Worm (Caenorhabditis elegans): ENCODE measurements around the gene fbxb-77.
"Not testable (repeated sequence)": the region's sequence is repeated elsewhere in the genome, so short reads cannot be mapped to it uniquely, and the experiment has no call there.

Gene fbxb-77

DNA sequence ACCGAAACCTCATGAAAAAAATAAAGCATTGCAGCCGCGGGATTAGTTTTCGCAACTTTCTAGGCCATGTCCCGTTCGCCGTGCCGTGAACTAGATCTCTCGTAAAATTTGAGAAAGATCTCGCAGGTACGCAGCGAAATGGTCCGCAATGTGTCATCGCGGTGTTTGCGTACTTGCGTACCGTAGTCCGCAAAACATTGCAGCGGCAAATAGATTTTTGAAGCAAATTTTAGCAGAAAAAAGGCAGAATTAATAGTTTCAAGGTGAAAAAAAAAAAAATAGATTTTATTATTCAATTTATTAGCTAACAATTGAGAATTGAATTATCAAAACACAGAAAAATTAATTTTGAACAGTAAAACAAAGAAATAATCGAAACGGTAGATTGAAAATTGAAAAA is 28.0 kb downstream of the fbxb-77 start:
- TF ChIP-seq lsy-2 (tag; optimal IDR thresholded peaks at IDR 0.05) (peak; percentile 97 to 98), ZK546.5 (tag; optimal IDR thresholded peaks at IDR 0.05) (peak; percentile 80), sma-3 (GFP tag; optimal IDR thresholded peaks at IDR 0.05) (peak; percentile 95), R02D3.7 (tag; optimal IDR thresholded peaks at IDR 0.05) (peak; percentile 34), Y55F3AM.14 (GFP tag; optimal IDR thresholded peaks at IDR 0.05) (peak; percentile 91), nhr-129 (tag; optimal IDR thresholded peaks at IDR 0.05) (peak; percentile 13), ceh-82 (tag; optimal IDR thresholded peaks at IDR 0.05) (peak; percentile 4), C34F6.9 (tag; optimal IDR thresholded peaks at IDR 0.05) (peak; percentile 62), gmeb-1 (tag; optimal IDR thresholded peaks at IDR 0.05) (peak; percentile 65), mab-5 (tag; optimal IDR thresholded peaks at IDR 0.05) (peak; percentile 68), F13H6.1 (tag; optimal IDR thresholded peaks at IDR 0.05) (peak; percentile 90), sma-9 (GFP tag; optimal IDR thresholded peaks at IDR 0.05) (peak; percentile 53), unc-55 (GFP tag; optimal IDR thresholded peaks at IDR 0.05) (peak; percentile 58), ztf-4 (tag; optimal IDR thresholded peaks at IDR 0.05) (peak; percentile 5), sem-4 (tag; optimal IDR thresholded peaks at IDR 0.05) (peak; percentile 46), nhr-6 (tag; optimal IDR thresholded peaks at IDR 0.05) (peak; percentile 11), crh-2 (tag; optimal IDR thresholded peaks at IDR 0.05) (peak; percentile 67), nhr-25 (tag; optimal IDR thresholded peaks at IDR 0.05) (peak; percentile 83), lin-13 (GFP tag; optimal IDR thresholded peaks at IDR 0.05) (peak; percentile 72), fos-1 (tag; optimal IDR thresholded peaks at IDR 0.05) (peak; percentile 33), nhr-21 (tag; optimal IDR thresholded peaks at IDR 0.05) (peak; percentile 74)
- not testable (repeated sequence) for TF ChIP-seq sma-9 (tag; optimal IDR thresholded peaks at IDR 0.05)

DNA sequence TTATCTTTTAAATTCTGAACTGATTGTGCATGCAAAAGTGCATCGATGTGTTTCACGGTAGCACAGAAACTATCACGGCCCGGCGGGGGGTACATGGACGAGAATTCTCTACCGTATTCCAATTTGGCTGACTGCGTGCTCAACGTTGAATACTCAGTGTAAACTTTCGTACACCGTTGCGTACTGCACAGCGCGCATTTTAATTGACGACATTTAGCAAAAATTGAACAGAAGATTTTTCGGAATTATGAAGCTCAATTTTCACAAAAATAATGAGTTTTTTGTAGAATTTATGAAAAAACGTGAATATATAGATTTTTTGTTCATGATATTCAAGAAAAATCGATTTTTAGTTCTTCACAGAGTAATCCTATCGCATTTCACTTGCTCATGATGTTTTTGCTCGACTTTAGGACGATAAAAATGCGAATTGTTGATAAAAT is 30.5 kb downstream of the fbxb-77 start:
- TF ChIP-seq lin-13 (GFP tag; optimal IDR thresholded peaks at IDR 0.05), result peak; percentile 68
- TF ChIP-seq ZK546.5 (tag; optimal IDR thresholded peaks at IDR 0.05), result peak; percentile 74
- peak; percentile 11 for TF ChIP-seq nhr-6 (tag; optimal IDR thresholded peaks at IDR 0.05)
- peak; percentile 50 for TF ChIP-seq sma-9 (GFP tag; optimal IDR thresholded peaks at IDR 0.05)
- not testable (repeated sequence) for TF ChIP-seq sma-9 (tag; optimal IDR thresholded peaks at IDR 0.05)
- TF ChIP-seq unc-55 (GFP tag; optimal IDR thresholded peaks at IDR 0.05), result peak; percentile 35
- TF ChIP-seq crh-2 (tag; optimal IDR thresholded peaks at IDR 0.05), result peak; percentile 36
- peak; percentile 58 for TF ChIP-seq gmeb-1 (tag; optimal IDR thresholded peaks at IDR 0.05)
- TF ChIP-seq blmp-1 (tag; optimal IDR thresholded peaks at IDR 0.05; ENCODE audit: insufficient read depth), result peak; percentile 13
- peak; percentile 32 for TF ChIP-seq C34F6.9 (tag; optimal IDR thresholded peaks at IDR 0.05)
- TF ChIP-seq nhr-129 (tag; optimal IDR thresholded peaks at IDR 0.05), result peak; percentile 29
- peak; percentile 86 for TF ChIP-seq sma-3 (GFP tag; optimal IDR thresholded peaks at IDR 0.05)
- TF ChIP-seq lsy-2 (tag; optimal IDR thresholded peaks at IDR 0.05), result peak; percentile 95 to 98
- peak; percentile 21 for TF ChIP-seq R02D3.7 (tag; optimal IDR thresholded peaks at IDR 0.05)
- TF ChIP-seq mab-5 (tag; optimal IDR thresholded peaks at IDR 0.05), result peak; percentile 16
- TF ChIP-seq nhr-21 (tag; optimal IDR thresholded peaks at IDR 0.05), result peak; percentile 65
- TF ChIP-seq F13H6.1 (tag; optimal IDR thresholded peaks at IDR 0.05), result peak; percentile 81
- TF ChIP-seq nhr-11 (tag; optimal IDR thresholded peaks at IDR 0.05), result peak; percentile 34
- TF ChIP-seq nhr-25 (tag; optimal IDR thresholded peaks at IDR 0.05), result peak; percentile 65
- TF ChIP-seq ztf-4 (tag; optimal IDR thresholded peaks at IDR 0.05), result peak; percentile 19

DNA sequence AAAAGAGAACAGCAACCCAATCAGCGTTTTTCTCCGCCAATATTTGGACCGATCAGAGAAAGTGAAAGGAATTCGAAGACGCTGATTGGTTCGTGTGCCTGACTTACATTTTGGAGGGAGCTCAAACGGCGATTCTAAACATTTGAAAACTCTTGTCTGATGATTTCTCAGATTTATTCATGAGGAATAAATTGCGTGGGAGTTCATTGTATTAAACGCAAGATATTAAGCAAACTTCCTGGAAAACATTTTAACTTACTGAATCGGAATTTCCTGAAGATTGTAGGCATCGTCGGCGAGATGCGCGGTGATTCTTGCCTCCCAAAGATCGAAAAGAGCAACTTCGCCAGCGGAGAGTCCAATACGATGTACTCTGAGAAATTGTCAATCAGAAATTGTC is 31.4 kb downstream of the fbxb-77 start, which contains the start of gene K08F11.1:
Gene K08F11.1, plus strand, starts transcription at position 301 of the 400 bp plus-strand sequence.
- TF ChIP-seq ama-1 (optimal IDR thresholded peaks at IDR 0.05) (no peak), ztf-4 (tag; optimal IDR thresholded peaks at IDR 0.05) (no peak), ceh-82 (tag; optimal IDR thresholded peaks at IDR 0.05) (no peak), egl-27 (tag; optimal IDR thresholded peaks at IDR 0.05) (no peak), nhr-21 (tag; optimal IDR thresholded peaks at IDR 0.05) (no peak), alr-1 (tag; optimal IDR thresholded peaks at IDR 0.05) (no peak)

DNA sequence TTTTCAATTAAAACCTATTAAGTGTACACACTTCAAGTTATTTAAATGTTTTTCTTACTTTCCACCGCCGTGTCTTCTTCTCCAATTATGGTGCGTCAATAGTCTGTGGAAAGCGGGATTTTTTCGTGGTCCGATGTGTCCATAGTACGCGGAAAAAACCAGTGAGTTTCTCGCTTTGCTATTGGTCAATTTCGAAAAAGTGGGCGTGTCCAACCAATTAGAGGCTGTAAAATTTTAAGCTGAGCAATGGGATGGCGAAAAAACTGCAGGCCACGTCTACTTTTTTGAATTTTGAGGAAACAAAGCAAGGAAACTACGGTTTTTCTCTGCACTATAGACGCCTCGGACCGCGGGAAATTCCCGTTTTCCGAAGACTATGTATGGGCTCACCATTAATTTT is 32.3 kb downstream of the fbxb-77 start:
- TF ChIP-seq lin-39 (tag; optimal IDR thresholded peaks at IDR 0.05) (no peak), nhr-77 (tag; optimal IDR thresholded peaks at IDR 0.05) (no peak), blmp-1 (tag; optimal IDR thresholded peaks at IDR 0.05; ENCODE audit: insufficient read depth) (no peak), alr-1 (tag; optimal IDR thresholded peaks at IDR 0.05) (no peak), zag-1 (tag; optimal IDR thresholded peaks at IDR 0.05) (no peak), ztf-4 (tag; optimal IDR thresholded peaks at IDR 0.05) (no peak), nhr-129 (tag; optimal IDR thresholded peaks at IDR 0.05) (no peak), elt-1 (tag; optimal IDR thresholded peaks at IDR 0.05) (no peak), unc-55 (GFP tag; optimal IDR thresholded peaks at IDR 0.05) (no peak), ztf-11 (tag; optimal IDR thresholded peaks at IDR 0.05) (no peak), dmd-4 (tag; optimal IDR thresholded peaks at IDR 0.05) (no peak), nhr-12 (tag; optimal IDR thresholded peaks at IDR 0.05) (no peak), gmeb-1 (tag; optimal IDR thresholded peaks at IDR 0.05) (no peak)
